Fruit fly (Drosophila melanogaster) S2 (cell line): Measurements from ENCODE around the gene tctn.

Experiments
- CG8478 ChIP-seq: fragments of >200 bp; optimal IDR thresholded peaks from 2 replicates; lab custom pipeline; 2018
- CTCF ChIP-seq, 2 experiments: fragments of >200 bp; optimal IDR thresholded peaks; 2 replicates each; lab custom pipeline; 2018

dm6 chr2L:6124815-6125214, 5.6 kb downstream of the tctn start, which contains the start of gene Arpc4:
- no peak for TF ChIP-seq CG8478 (lab: Kevin White, UChicago)
- peak; percentile 25 to 32 for TF ChIP-seq CTCF (optimal IDR thresholded peaks at IDR 0.05; lab: Kevin White, UChicago)
